Worm (Caenorhabditis elegans) whole organism, L1 larva: ENCODE data around the gene ZC21.6.

Source experiments
- F16B12.6 ChIP-seq: fragments of 150-350 bp; optimal IDR thresholded peaks from 2 replicates; lab custom pipeline; 2014; ENCODE audit warnings: missing biosample characterization, missing genetic modification characterization
- ama-1 ChIP-seq: fragments of 150-350 bp; optimal IDR thresholded peaks from 2 replicates; lab custom pipeline; 2014
- elt-2 ChIP-seq: sonication (generic microtip); optimal IDR thresholded peaks from 2 replicates; lab custom pipeline; 2016; ENCODE audit warnings: missing genetic modification characterization, mild to moderate bottlenecking, inconsistent platforms, missing compliant biosample characterization, missing genetic modification reagents
- ets-5 ChIP-seq: fragments of 200-800 bp; sonication (Bioruptor generic); IDR thresholded peaks from 2 replicates; pipeline ENCODE4 v1.3.6; 2022; ENCODE audit warnings: missing genetic modification characterization, missing compliant biosample characterization
- fos-1 ChIP-seq: fragments of 150-350 bp; optimal IDR thresholded peaks from 2 replicates; lab custom pipeline; 2014; ENCODE audit warnings: missing biosample characterization, missing genetic modification characterization
- nhr-11 ChIP-seq: fragments of 150-350 bp; optimal IDR thresholded peaks from 2 replicates; lab custom pipeline; 2014; ENCODE audit warnings: missing biosample characterization, missing genetic modification characterization
- nhr-28 ChIP-seq: fragments of 150-350 bp; optimal IDR thresholded peaks from 2 replicates; lab custom pipeline; 2014; ENCODE audit warnings: missing biosample characterization, missing genetic modification characterization
- nhr-76 ChIP-seq: sonication (generic microtip); optimal IDR thresholded peaks from 2 replicates; lab custom pipeline; 2017; ENCODE audit warnings: missing biosample characterization, missing genetic modification characterization
- unc-62 ChIP-seq: fragments of 150-350 bp; optimal IDR thresholded peaks from 2 replicates; lab custom pipeline; 2014; ENCODE audit warnings: missing biosample characterization, missing genetic modification reagents, missing genetic modification characterization

ce11 chrIII:8545515-8545914 lies at the start of gene ZC21.6:
- no peak for TF ChIP-seq nhr-11 (tag; lab: Kevin White, UChicago)
- no peak for TF ChIP-seq nhr-76 (tag; lab: Kevin White, UChicago)
- TF ChIP-seq fos-1: no peak
- no peak for TF ChIP-seq ama-1 (lab: Kevin White, UChicago)
- TF ChIP-seq elt-2: no peak
- no peak for TF ChIP-seq F16B12.6
- TF ChIP-seq unc-62: no peak
- no peak for TF ChIP-seq ets-5
- no peak for TF ChIP-seq nhr-28
